Worm (Caenorhabditis elegans) whole organism, L1 larva: ENCODE results near the gene F59A1.12.

Source experiments
- aly-2 ChIP-seq: fragments of 150-350 bp; optimal IDR thresholded peaks from 2 replicates; lab custom pipeline; 2014; ENCODE audit warnings: missing biosample characterization, missing genetic modification characterization
- fos-1 ChIP-seq: fragments of 150-350 bp; optimal IDR thresholded peaks from 2 replicates; lab custom pipeline; 2014; ENCODE audit warnings: missing biosample characterization, missing genetic modification characterization
- lsy-2 ChIP-seq, 2 experiments: fragments of 150-350 bp; optimal IDR thresholded peaks; 2 replicates each; lab custom pipeline; 2014; ENCODE audit warnings: missing biosample characterization in 2 of 2, missing genetic modification characterization in 2 of 2
- mep-1 ChIP-seq: fragments of 150-350 bp; optimal IDR thresholded peaks from 2 replicates; lab custom pipeline; 2014; ENCODE audit warnings: missing biosample characterization, missing genetic modification characterization

ce11 chrV:17668531-17668930 is 955 bp upstream of the F59A1.12 start, which contains the start of gene str-89:
- TF ChIP-seq mep-1 = no peak
- no peak for TF ChIP-seq lsy-2 (tag; optimal IDR thresholded peaks at IDR 0.05; lab: Kevin White, UChicago)
- no peak for TF ChIP-seq aly-2 (tag; lab: Kevin White, UChicago)
- TF ChIP-seq fos-1 (tag; lab: Kevin White, UChicago) = no peak
